Fruit fly (Drosophila melanogaster): Measurements from ENCODE around the gene hwt.

DNA sequence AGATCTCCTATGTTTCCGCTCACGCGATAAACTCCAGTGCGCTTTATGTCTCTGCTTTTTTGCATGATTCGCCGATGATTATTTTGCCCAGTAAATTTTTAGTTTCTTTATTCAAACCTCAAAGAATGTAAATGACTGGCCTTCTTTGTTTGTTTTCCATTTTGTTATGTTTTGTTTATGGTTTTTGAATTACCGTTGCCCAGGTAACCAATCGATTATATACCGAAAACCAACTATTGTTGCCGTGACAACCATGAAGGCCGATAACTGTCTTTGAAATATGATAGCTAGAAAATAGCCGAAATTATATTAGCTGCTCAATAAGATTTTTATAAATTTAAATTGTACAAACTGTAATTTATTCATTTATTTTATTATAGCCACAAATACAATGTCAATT, 71.8 kb downstream of the hwt start, which contains the start of gene Mks1:
- no peak for TF ChIP-seq fd64A (GFP tag; optimal IDR thresholded peaks at IDR 0.05)
- TF ChIP-seq twi (tag; optimal IDR thresholded peaks at IDR 0.05): no peak
- TF ChIP-seq Doc3 (GFP tag; IDR thresholded peaks at IDR 0.05; ENCODE audit: partially characterized antibody): no peak
- TF ChIP-seq Dfd (GFP tag; optimal IDR thresholded peaks at IDR 0.05): no peak
- no peak for TF ChIP-seq C15 (GFP tag; IDR thresholded peaks at IDR 0.05)
- TF ChIP-seq bsh (GFP tag; optimal IDR thresholded peaks at IDR 0.05): no peak
- TF ChIP-seq psq (GFP tag; optimal IDR thresholded peaks at IDR 0.05): no peak
- no peak for TF ChIP-seq D (optimal IDR thresholded peaks at IDR 0.05)
- TF ChIP-seq D (GFP tag; optimal IDR thresholded peaks at IDR 0.05): no peak
